Worm (Caenorhabditis elegans) whole organism, late embryonic: Measurements from ENCODE around the gene zig-4.

Experiments
- C38D4.7 ChIP-seq: fragments of 200-800 bp; sonication (Bioruptor generic); optimal IDR thresholded peaks from 2 replicates; lab custom pipeline; 2018; ENCODE audit warnings: mild to moderate bottlenecking, missing genetic modification characterization, moderate library complexity, missing compliant biosample characterization
- F13H6.1 ChIP-seq: sonication (generic microtip); optimal IDR thresholded peaks from 2 replicates; lab custom pipeline; 2016; ENCODE audit warnings: missing genetic modification characterization, missing compliant biosample characterization
- K02D7.2 ChIP-seq: sonication (generic microtip); optimal IDR thresholded peaks from 2 replicates; lab custom pipeline; 2017; ENCODE audit warnings: mild to moderate bottlenecking, missing genetic modification characterization, missing compliant biosample characterization
- K09A11.1 ChIP-seq: sonication (generic microtip); optimal IDR thresholded peaks from 2 replicates; lab custom pipeline; 2017; ENCODE audit warnings: antibody characterized with exemption, mild to moderate bottlenecking, missing genetic modification characterization, missing compliant biosample characterization; ENCODE audit not compliant: insufficient read depth
- Y22D7AL.16 ChIP-seq: sonication (generic microtip); optimal IDR thresholded peaks from 2 replicates; lab custom pipeline; 2016; ENCODE audit warnings: missing genetic modification characterization, missing compliant biosample characterization
- ama-1 ChIP-seq: fragments of 150-350 bp; optimal IDR thresholded peaks from 2 replicates; lab custom pipeline; 2014
- ceh-18 ChIP-seq: sonication (generic microtip); optimal IDR thresholded peaks from 2 replicates; lab custom pipeline; 2016; ENCODE audit warnings: missing genetic modification characterization, missing compliant biosample characterization
- ceh-19 ChIP-seq: fragments of 200-800 bp; sonication (Bioruptor generic); optimal IDR thresholded peaks from 2 replicates; lab custom pipeline; 2018; ENCODE audit warnings: mild to moderate bottlenecking, missing genetic modification characterization, missing compliant biosample characterization
- ceh-22 ChIP-seq: sonication (generic microtip); optimal IDR thresholded peaks from 2 replicates; lab custom pipeline; 2017; ENCODE audit warnings: missing biosample characterization, missing genetic modification characterization
- ceh-24 ChIP-seq: sonication (generic microtip); optimal IDR thresholded peaks from 2 replicates; lab custom pipeline; 2016; ENCODE audit warnings: mild to moderate bottlenecking, missing genetic modification characterization, missing compliant biosample characterization
- ceh-34 ChIP-seq: sonication (generic microtip); optimal IDR thresholded peaks from 2 replicates; lab custom pipeline; 2016; ENCODE audit warnings: mild to moderate bottlenecking, missing genetic modification characterization, missing compliant biosample characterization
- ceh-45 ChIP-seq: fragments of 200-800 bp; sonication (Bioruptor generic); IDR thresholded peaks from 2 replicates; pipeline ENCODE4 v1.3.6; 2022; ENCODE audit warnings: missing genetic modification reagents, missing genetic modification characterization, missing compliant biosample characterization
- elt-2 ChIP-seq: sonication (generic microtip); optimal IDR thresholded peaks from 2 replicates; lab custom pipeline; 2016; ENCODE audit warnings: missing genetic modification reagents, missing genetic modification characterization, missing compliant biosample characterization
- elt-4 ChIP-seq: sonication (generic microtip); optimal IDR thresholded peaks from 2 replicates; lab custom pipeline; 2016; ENCODE audit warnings: missing genetic modification characterization, missing compliant biosample characterization
- eyg-1 ChIP-seq: sonication (generic microtip); optimal IDR thresholded peaks from 2 replicates; lab custom pipeline; 2016; ENCODE audit warnings: missing genotype, missing genetic modification characterization, missing compliant biosample characterization
- fax-1 ChIP-seq: sonication (generic microtip); optimal IDR thresholded peaks from 2 replicates; lab custom pipeline; 2016; ENCODE audit warnings: missing genotype, missing genetic modification characterization, missing compliant biosample characterization
- fkh-10 ChIP-seq: fragments of 150-350 bp; optimal IDR thresholded peaks from 2 replicates; lab custom pipeline; 2014; ENCODE audit warnings: missing biosample characterization, missing genetic modification reagents, missing genetic modification characterization
- fkh-6 ChIP-seq: sonication (generic microtip); optimal IDR thresholded peaks from 2 replicates; lab custom pipeline; 2016; ENCODE audit warnings: missing genetic modification characterization, missing compliant biosample characterization
- gmeb-2 ChIP-seq: sonication (generic microtip); optimal IDR thresholded peaks from 2 replicates; lab custom pipeline; 2016; ENCODE audit warnings: missing genetic modification characterization, inconsistent platforms, missing compliant biosample characterization
- hlh-15 ChIP-seq: sonication (generic microtip); optimal IDR thresholded peaks from 2 replicates; lab custom pipeline; 2016; ENCODE audit warnings: missing genetic modification characterization, missing compliant biosample characterization
- hlh-6 ChIP-seq: sonication (generic microtip); optimal IDR thresholded peaks from 2 replicates; lab custom pipeline; 2016; ENCODE audit warnings: missing genotype, missing genetic modification characterization, missing compliant biosample characterization
- hlh-8 ChIP-seq: sonication (generic microtip); optimal IDR thresholded peaks from 2 replicates; lab custom pipeline; 2016; ENCODE audit warnings: missing genotype, missing genetic modification characterization, missing compliant biosample characterization
- lim-6 ChIP-seq: sonication (generic microtip); optimal IDR thresholded peaks from 2 replicates; lab custom pipeline; 2016; ENCODE audit warnings: missing genetic modification characterization, missing compliant biosample characterization
- madf-2 ChIP-seq: sonication (generic microtip); optimal IDR thresholded peaks from 2 replicates; lab custom pipeline; 2017; ENCODE audit warnings: missing genetic modification characterization, missing compliant biosample characterization
- mec-3 ChIP-seq: sonication (generic microtip); optimal IDR thresholded peaks from 2 replicates; lab custom pipeline; 2016; ENCODE audit warnings: borderline replicate concordance, missing genetic modification characterization, missing compliant biosample characterization
- nfya-1 ChIP-seq: sonication (generic microtip); optimal IDR thresholded peaks from 2 replicates; lab custom pipeline; 2017; ENCODE audit warnings: missing genetic modification characterization, mild to moderate bottlenecking, missing compliant biosample characterization, antibody characterized with exemption, moderate library complexity
- nhr-232 ChIP-seq: sonication (generic microtip); optimal IDR thresholded peaks from 2 replicates; lab custom pipeline; 2016; ENCODE audit warnings: missing genetic modification characterization, missing compliant biosample characterization
- odd-2 ChIP-seq: sonication (generic microtip); optimal IDR thresholded peaks from 2 replicates; lab custom pipeline; 2017; ENCODE audit warnings: antibody characterized with exemption, mild to moderate bottlenecking, missing genetic modification characterization, missing compliant biosample characterization
- pha-2 ChIP-seq: sonication (generic microtip); optimal IDR thresholded peaks from 2 replicates; lab custom pipeline; 2017; ENCODE audit warnings: mild to moderate bottlenecking, missing genetic modification characterization, missing compliant biosample characterization
- pha-4 ChIP-seq: fragments of 150-350 bp; optimal IDR thresholded peaks from 2 replicates; lab custom pipeline; 2018; ENCODE audit warnings: missing biosample characterization, missing genetic modification reagents, missing genetic modification characterization
- pros-1 ChIP-seq: fragments of 150-350 bp; optimal IDR thresholded peaks from 2 replicates; lab custom pipeline; 2014; ENCODE audit warnings: missing biosample characterization, missing genetic modification reagents, missing genetic modification characterization
- ref-2 ChIP-seq: sonication (generic microtip); optimal IDR thresholded peaks from 2 replicates; lab custom pipeline; 2016; ENCODE audit warnings: missing genetic modification characterization, missing compliant biosample characterization
- rnt-1 ChIP-seq: sonication (generic microtip); optimal IDR thresholded peaks from 2 replicates; lab custom pipeline; 2016; ENCODE audit warnings: missing genetic modification characterization, missing compliant biosample characterization
- sox-2 ChIP-seq: fragments of 200-800 bp; sonication (Bioruptor generic); IDR thresholded peaks from 2 replicates; pipeline ENCODE4 v1.3.6; 2022; ENCODE audit warnings: missing genetic modification reagents, missing genetic modification characterization, missing compliant biosample characterization
- sox-4 ChIP-seq: sonication (generic microtip); optimal IDR thresholded peaks from 2 replicates; lab custom pipeline; 2017; ENCODE audit warnings: mild to moderate bottlenecking, missing genetic modification characterization, inconsistent platforms, missing compliant biosample characterization
- tbx-7 ChIP-seq: sonication (generic microtip); optimal IDR thresholded peaks from 2 replicates; lab custom pipeline; 2016; ENCODE audit warnings: missing genotype, missing genetic modification characterization, missing compliant biosample characterization
- ttx-3 ChIP-seq: sonication (generic microtip); optimal IDR thresholded peaks from 2 replicates; lab custom pipeline; 2016; ENCODE audit warnings: missing genetic modification reagents, missing genetic modification characterization, missing compliant biosample characterization
- unc-3 ChIP-seq, 2 experiments: fragments of 200-800 bp in 1 of 2; sonication (Bioruptor generic) in 1 of 2; sonication (generic microtip) in 1 of 2; conservative IDR thresholded peaks in 1 of 2; optimal IDR thresholded peaks in 1 of 2; 2 replicates each; pipeline versions ENCODE4 v1.3.6 to Lab custom; 2016 to 2022; ENCODE audit warnings: missing compliant biosample characterization in 2 of 2, missing genetic modification characterization in 2 of 2, missing genetic modification reagents in 1 of 2
- unc-55 ChIP-seq: sonication (generic microtip); optimal IDR thresholded peaks from 2 replicates; lab custom pipeline; 2017; ENCODE audit warnings: missing biosample characterization, missing genetic modification reagents, missing genetic modification characterization
- unc-86 ChIP-seq: sonication (generic microtip); optimal IDR thresholded peaks from 2 replicates; lab custom pipeline; 2016; ENCODE audit warnings: missing genetic modification characterization, missing compliant biosample characterization
- zip-5 ChIP-seq: sonication (generic microtip); optimal IDR thresholded peaks from 2 replicates; lab custom pipeline; 2016; ENCODE audit warnings: missing genetic modification characterization, missing compliant biosample characterization
- ztf-16 ChIP-seq: sonication (generic microtip); optimal IDR thresholded peaks from 2 replicates; lab custom pipeline; 2017; ENCODE audit warnings: missing genetic modification characterization, missing compliant biosample characterization

Gene zig-4

DNA sequence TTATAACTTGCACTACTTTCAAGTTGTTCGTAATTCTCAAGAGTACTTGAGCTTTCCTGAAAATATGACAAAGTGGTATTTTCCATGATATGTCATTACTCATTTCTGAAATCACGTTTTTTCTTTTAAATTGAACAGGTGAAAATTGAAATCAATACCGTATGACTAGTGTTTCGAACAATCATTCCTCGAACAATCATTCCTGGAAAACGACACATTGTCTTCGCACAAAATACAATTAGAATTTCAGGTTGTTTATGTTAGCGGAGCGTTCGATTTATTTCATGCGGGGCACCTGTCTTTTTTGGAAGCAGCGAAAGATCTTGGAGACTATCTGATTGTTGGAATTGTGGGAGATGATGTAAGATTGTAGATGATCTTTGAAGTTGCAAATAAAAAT lies 39.0 kb upstream of the zig-4 start:
- TF ChIP-seq ztf-16 (tag; lab: Kevin White, UChicago) (no peak), ceh-19 (GFP tag; lab: Kevin White, UChicago) (no peak), sox-2 (GFP tag; lab: Robert Waterston, UW) (no peak), pha-2 (tag; lab: Kevin White, UChicago) (no peak), Y22D7AL.16 (no peak), hlh-15 (tag; lab: Kevin White, UChicago) (no peak), nfya-1 (tag; lab: Kevin White, UChicago) (no peak), K02D7.2 (tag; lab: Kevin White, UChicago) (no peak), pros-1 (tag; lab: Kevin White, UChicago) (no peak)

DNA sequence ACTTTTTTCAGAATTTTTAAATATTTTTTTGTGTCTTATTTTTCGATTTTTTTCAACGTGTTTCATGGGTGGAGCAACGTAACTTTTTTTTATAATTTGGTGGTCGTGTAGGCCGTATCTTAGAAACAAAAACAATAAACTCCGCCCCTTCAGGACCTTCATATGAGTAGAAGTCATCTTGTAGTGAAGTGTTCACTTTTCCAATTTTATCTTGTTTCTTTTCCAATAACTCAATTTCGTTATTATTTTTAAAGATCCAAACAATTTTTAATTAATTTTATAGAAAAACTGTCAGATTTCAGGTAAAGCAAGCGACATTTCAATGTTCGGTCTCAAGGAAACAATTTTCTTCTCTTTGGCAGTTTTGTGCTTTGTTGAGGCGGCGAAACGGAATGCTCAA lies 36.3 kb upstream of the zig-4 start, which contains the start of gene C39D10.2:
Gene C39D10.2, plus strand, starts transcription at position 301 of the 400 bp plus-strand sequence.
- no peak for TF ChIP-seq ref-2
- TF ChIP-seq fkh-6: no peak
- TF ChIP-seq K09A11.1: no peak

DNA sequence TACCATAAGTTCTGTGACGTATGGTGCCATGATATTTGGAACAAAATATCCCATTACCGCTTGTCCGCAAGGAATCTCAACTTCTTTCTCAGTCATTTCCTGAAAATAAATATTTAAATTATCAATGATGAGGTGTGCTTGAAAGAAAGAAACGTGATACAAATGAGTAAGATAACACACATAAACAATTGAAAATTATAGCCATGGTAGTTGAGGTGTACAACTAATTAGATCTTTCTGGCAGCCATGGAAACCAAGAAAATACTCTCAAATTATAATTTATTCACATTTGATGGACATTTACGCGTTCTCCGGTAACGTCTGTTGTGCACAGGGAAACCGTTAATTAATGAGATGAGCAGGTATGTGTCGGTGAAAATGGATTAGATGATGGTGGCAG lies 32.9 kb upstream of the zig-4 start, which contains the start of gene C39D10.5:
Gene C39D10.5, minus strand, starts transcription at position 101 of the 400 bp plus-strand sequence.
- TF ChIP-seq tbx-7 (tag; lab: Kevin White, UChicago): no peak
- TF ChIP-seq madf-2: no peak
- no peak for TF ChIP-seq unc-55 (GFP tag; lab: Kevin White, UChicago)
- TF ChIP-seq ttx-3 (tag; lab: Kevin White, UChicago): no peak
- TF ChIP-seq unc-86: no peak
- TF ChIP-seq hlh-6: no peak
- TF ChIP-seq ceh-24 (tag; lab: Kevin White, UChicago): no peak
- TF ChIP-seq lim-6 (tag; lab: Kevin White, UChicago): no peak
- TF ChIP-seq ztf-16 (tag; lab: Kevin White, UChicago): no peak
- TF ChIP-seq F13H6.1 (tag; lab: Kevin White, UChicago): no peak
- no peak for TF ChIP-seq rnt-1 (tag; lab: Kevin White, UChicago)
- no peak for TF ChIP-seq C38D4.7

- TF ChIP-seq pha-2 (tag; lab: Kevin White, UChicago) (no peak), pros-1 (tag; lab: Kevin White, UChicago) (no peak), rnt-1 (tag; lab: Kevin White, UChicago) (no peak), ceh-34 (tag; lab: Kevin White, UChicago) (no peak), sox-2 (GFP tag; lab: Robert Waterston, UW) (no peak), ceh-18 (no peak), ama-1 (no peak), unc-3 (GFP tag; conservative IDR thresholded peaks at IDR 0.05; lab: Robert Waterston, UW) (no peak), unc-3 (tag; optimal IDR thresholded peaks at IDR 0.05; lab: Kevin White, UChicago) (no peak), hlh-8 (tag; lab: Kevin White, UChicago) (no peak), nhr-232 (no peak), pha-4 (tag; lab: Kevin White, UChicago) (no peak), lim-6 (tag; lab: Kevin White, UChicago) (no peak), elt-2 (tag; lab: Kevin White, UChicago) (no peak), ceh-24 (tag; lab: Kevin White, UChicago) (no peak), elt-4 (no peak), eyg-1 (no peak)
Measured at ce11 chrX:7897690-7898089, 27.5 kb upstream of the zig-4 start, which contains the start of gene latd-1. Gene latd-1 (minus strand): TSS chrX:7897790.

- TF ChIP-seq odd-2 (tag; lab: Kevin White, UChicago) (no peak), sox-2 (GFP tag; lab: Robert Waterston, UW) (no peak), ttx-3 (tag; lab: Kevin White, UChicago) (no peak), gmeb-2 (tag; lab: Kevin White, UChicago) (no peak), ceh-45 (GFP tag; lab: Robert Waterston, UW) (no peak), nhr-232 (no peak), madf-2 (no peak), ceh-24 (tag; lab: Kevin White, UChicago) (no peak), pros-1 (tag; lab: Kevin White, UChicago) (no peak), eyg-1 (no peak), ceh-19 (GFP tag; lab: Kevin White, UChicago) (no peak), fkh-10 (no peak), fax-1 (tag; lab: Kevin White, UChicago) (no peak), unc-3 (GFP tag; conservative IDR thresholded peaks at IDR 0.05; lab: Robert Waterston, UW) (no peak), unc-3 (tag; optimal IDR thresholded peaks at IDR 0.05; lab: Kevin White, UChicago) (no peak), ceh-18 (no peak), sox-4 (no peak), ceh-22 (tag; lab: Kevin White, UChicago) (no peak), mec-3 (tag; lab: Kevin White, UChicago) (no peak), ceh-34 (tag; lab: Kevin White, UChicago) (no peak), zip-5 (tag; lab: Kevin White, UChicago) (no peak)
Measured at ce11 chrX:7898131-7898530, 27.1 kb upstream of the zig-4 start.
